Worm (Caenorhabditis elegans) whole organism, L2 larva: ENCODE data around the gene K06A4.2.
"Not testable (repeated sequence)": the region's sequence is repeated elsewhere in the genome, so short reads cannot be mapped to it uniquely, and the experiment has no call there.

Source experiments
- F13H6.1 ChIP-seq: sonication (generic microtip); optimal IDR thresholded peaks from 2 replicates; lab custom pipeline; 2016; ENCODE audit warnings: missing genetic modification characterization, missing compliant biosample characterization
- Y55F3AM.14 ChIP-seq: fragments of 200-800 bp; sonication (Bioruptor generic); optimal IDR thresholded peaks from 2 replicates; lab custom pipeline; 2018; ENCODE audit warnings: mild to moderate bottlenecking, missing genetic modification characterization, missing compliant biosample characterization
- ZK546.5 ChIP-seq: sonication (generic microtip); optimal IDR thresholded peaks from 2 replicates; lab custom pipeline; 2017; ENCODE audit warnings: missing biosample characterization, missing genetic modification characterization
- alr-1 ChIP-seq: fragments of 150-350 bp; optimal IDR thresholded peaks from 2 replicates; lab custom pipeline; 2014; ENCODE audit warnings: missing biosample characterization, missing genetic modification characterization
- blmp-1 ChIP-seq: sonication (generic microtip); optimal IDR thresholded peaks from 2 replicates; lab custom pipeline; 2017; ENCODE audit warnings: missing genetic modification characterization, mild to moderate bottlenecking, missing compliant biosample characterization, antibody characterized with exemption, moderate library complexity; ENCODE audit not compliant: insufficient read depth
- crh-2 ChIP-seq: sonication (generic microtip); optimal IDR thresholded peaks from 2 replicates; lab custom pipeline; 2017; ENCODE audit warnings: missing biosample characterization, missing genetic modification characterization
- elt-3 ChIP-seq: sonication (generic microtip); optimal IDR thresholded peaks from 2 replicates; lab custom pipeline; 2017; ENCODE audit warnings: missing biosample characterization, missing genetic modification characterization
- fos-1 ChIP-seq: fragments of 150-350 bp; optimal IDR thresholded peaks from 2 replicates; lab custom pipeline; 2014; ENCODE audit warnings: missing biosample characterization, missing genetic modification characterization
- gmeb-1 ChIP-seq: fragments of 150-350 bp; optimal IDR thresholded peaks from 2 replicates; lab custom pipeline; 2014; ENCODE audit warnings: missing biosample characterization, missing genetic modification characterization
- lin-13 ChIP-seq: fragments of 150-350 bp; optimal IDR thresholded peaks from 2 replicates; lab custom pipeline; 2014; ENCODE audit warnings: missing biosample characterization, missing genetic modification reagents, missing genetic modification characterization
- lin-39 ChIP-seq: fragments of 150-350 bp; optimal IDR thresholded peaks from 2 replicates; lab custom pipeline; 2014; ENCODE audit warnings: missing biosample characterization, missing genetic modification reagents, missing genetic modification characterization
- mab-5 ChIP-seq: fragments of 150-350 bp; optimal IDR thresholded peaks from 2 replicates; lab custom pipeline; 2014; ENCODE audit warnings: missing biosample characterization, missing genetic modification characterization
- mbf-1 ChIP-seq: sonication (generic microtip); optimal IDR thresholded peaks from 2 replicates; lab custom pipeline; 2017; ENCODE audit warnings: missing biosample characterization, missing genetic modification characterization
- nhr-10 ChIP-seq: sonication (generic microtip); optimal IDR thresholded peaks from 2 replicates; lab custom pipeline; 2017; ENCODE audit warnings: missing biosample characterization, missing genetic modification characterization
- nhr-11 ChIP-seq: fragments of 150-350 bp; optimal IDR thresholded peaks from 2 replicates; lab custom pipeline; 2014; ENCODE audit warnings: missing biosample characterization, missing genetic modification characterization
- nhr-12 ChIP-seq: fragments of 150-350 bp; optimal IDR thresholded peaks from 2 replicates; lab custom pipeline; 2014; ENCODE audit warnings: missing biosample characterization, missing genetic modification characterization
- nhr-129 ChIP-seq: fragments of 150-350 bp; optimal IDR thresholded peaks from 2 replicates; lab custom pipeline; 2014; ENCODE audit warnings: missing biosample characterization, missing genetic modification characterization
- nhr-23 ChIP-seq: fragments of 150-350 bp; optimal IDR thresholded peaks from 2 replicates; lab custom pipeline; 2014; ENCODE audit warnings: missing biosample characterization, missing genetic modification reagents, missing genetic modification characterization
- nhr-237 ChIP-seq: fragments of 150-350 bp; optimal IDR thresholded peaks from 2 replicates; lab custom pipeline; 2014; ENCODE audit warnings: missing biosample characterization, missing genetic modification characterization
- nhr-6 ChIP-seq: fragments of 150-350 bp; optimal IDR thresholded peaks from 2 replicates; lab custom pipeline; 2014; ENCODE audit warnings: missing biosample characterization, missing genetic modification characterization
- peb-1 ChIP-seq: fragments of 150-350 bp; optimal IDR thresholded peaks from 2 replicates; lab custom pipeline; 2014; ENCODE audit warnings: missing biosample characterization, missing genetic modification characterization
- sem-4 ChIP-seq: fragments of 150-350 bp; optimal IDR thresholded peaks from 2 replicates; lab custom pipeline; 2014; ENCODE audit warnings: missing biosample characterization, missing genetic modification reagents, missing genetic modification characterization
- skn-1 ChIP-seq: sonication (generic microtip); optimal IDR thresholded peaks from 2 replicates; lab custom pipeline; 2017; ENCODE audit warnings: missing biosample characterization, missing genetic modification characterization
- sma-3 ChIP-seq: sonication (generic microtip); optimal IDR thresholded peaks from 2 replicates; lab custom pipeline; 2016; ENCODE audit warnings: missing genetic modification reagents, missing genetic modification characterization, missing compliant biosample characterization
- sma-9 ChIP-seq, 2 experiments: fragments of 150-350 bp in 1 of 2; sonication (generic microtip) in 1 of 2; optimal IDR thresholded peaks; 2 replicates each; lab custom pipeline; 2014 to 2016; ENCODE audit warnings: missing genetic modification characterization in 2 of 2, mild to moderate bottlenecking in 1 of 2, missing biosample characterization in 1 of 2, missing compliant biosample characterization in 1 of 2, missing genetic modification reagents in 1 of 2, moderate library complexity in 1 of 2
- snpc-4 ChIP-seq: fragments of 150-350 bp; optimal IDR thresholded peaks from 2 replicates; lab custom pipeline; 2014; ENCODE audit warnings: missing biosample characterization, missing genetic modification characterization
- unc-55 ChIP-seq: fragments of 150-350 bp; sonication (generic microtip); optimal IDR thresholded peaks from 3 replicates; lab custom pipeline; 2014; ENCODE audit warnings: missing biosample characterization, missing genetic modification reagents, missing genetic modification characterization
- unc-62 ChIP-seq: fragments of 150-350 bp; optimal IDR thresholded peaks from 2 replicates; lab custom pipeline; 2014; ENCODE audit warnings: missing biosample characterization, missing genetic modification reagents, missing genetic modification characterization
- ztf-1 ChIP-seq: fragments of 200-800 bp; sonication (Bioruptor generic); conservative IDR thresholded peaks from 2 replicates; pipeline ENCODE4 v1.3.6; 2022; ENCODE audit warnings: missing genetic modification characterization, missing compliant biosample characterization
- ztf-11 ChIP-seq: sonication (generic microtip); optimal IDR thresholded peaks from 2 replicates; lab custom pipeline; 2017; ENCODE audit warnings: missing biosample characterization, missing genetic modification characterization

The K06A4.2 gene

ce11 chrV:9483738-9484256, at the start of gene K06A4.2:
TSS of gene K06A4.2 (plus strand) at chrV:9484206.
- TF ChIP-seq nhr-6 (no peak), peb-1 (tag; lab: Kevin White, UChicago) (no peak), elt-3 (tag; lab: Kevin White, UChicago) (no peak), skn-1 (tag; lab: Kevin White, UChicago) (no peak), alr-1 (tag; lab: Kevin White, UChicago) (no peak), ZK546.5 (tag; lab: Kevin White, UChicago) (no peak), nhr-12 (no peak), mbf-1 (tag; lab: Kevin White, UChicago) (no peak), sma-9 (GFP tag; optimal IDR thresholded peaks at IDR 0.05; lab: Kevin White, UChicago) (no peak), sma-9 (tag; optimal IDR thresholded peaks at IDR 0.05; lab: Kevin White, UChicago) (no peak), nhr-10 (tag; lab: Kevin White, UChicago) (no peak), unc-62 (GFP tag; lab: Kevin White, UChicago) (no peak), sem-4 (tag; lab: Kevin White, UChicago) (no peak), nhr-11 (no peak)
- TF ChIP-seq, all 48 proteins: peak for 0

- TF ChIP-seq crh-2 (tag; lab: Kevin White, UChicago); fos-1 (tag; lab: Kevin White, UChicago); sma-3: not testable (repeated sequence)
These were observed 44.5 kb upstream of the K06A4.2 start, which contains the start of gene Y54B9A.1 for ce11 chrV:9439315-9440002. TSS of gene Y54B9A.1 (minus strand) at chrV:9439549.

- TF ChIP-seq unc-62 (GFP tag; lab: Kevin White, UChicago) (no peak), nhr-237 (tag; lab: Kevin White, UChicago) (no peak), snpc-4 (peak; percentile 7), ztf-11 (tag; lab: Kevin White, UChicago) (no peak), blmp-1 (tag; lab: Kevin White, UChicago) (no peak), nhr-23 (tag; lab: Kevin White, UChicago) (no peak), nhr-10 (tag; lab: Kevin White, UChicago) (no peak)
- TF ChIP-seq, all 48 proteins: peak for 1
These were observed 44.0 kb upstream of the K06A4.2 start for ce11 chrV:9440003-9440319.

ce11 chrV:9441046-9441445, 43.0 kb upstream of the K06A4.2 start:
- TF ChIP-seq F13H6.1 (tag; lab: Kevin White, UChicago) (no peak), unc-55 (GFP tag; lab: Kevin White, UChicago) (no peak), snpc-4 (no peak), Y55F3AM.14 (no peak), alr-1 (tag; lab: Kevin White, UChicago) (no peak), gmeb-1 (tag; lab: Kevin White, UChicago) (no peak), nhr-237 (tag; lab: Kevin White, UChicago) (no peak), ztf-1 (GFP tag; lab: Robert Waterston, UW) (no peak), nhr-11 (no peak), mab-5 (no peak), sma-9 (GFP tag; optimal IDR thresholded peaks at IDR 0.05; lab: Kevin White, UChicago) (no peak), sma-9 (tag; optimal IDR thresholded peaks at IDR 0.05; lab: Kevin White, UChicago) (no peak), nhr-23 (tag; lab: Kevin White, UChicago) (no peak), blmp-1 (tag; lab: Kevin White, UChicago) (no peak), nhr-6 (no peak)

ce11 chrV:9442471-9442870, 41.5 kb upstream of the K06A4.2 start:
- TF ChIP-seq unc-55 (GFP tag; lab: Kevin White, UChicago) (peak; percentile 26), sma-9 (GFP tag; optimal IDR thresholded peaks at IDR 0.05; lab: Kevin White, UChicago) (peak; percentile 38), sma-9 (tag; optimal IDR thresholded peaks at IDR 0.05; lab: Kevin White, UChicago) (no peak), lin-13 (no peak), F13H6.1 (tag; lab: Kevin White, UChicago) (peak; percentile 10), nhr-129 (tag; lab: Kevin White, UChicago) (peak; percentile 7), lin-39 (tag; lab: Kevin White, UChicago) (no peak)
